Worm (Caenorhabditis elegans) whole organism, late embryonic: ENCODE data around the gene fbxb-104.
"Not testable (repeated sequence)": the region's sequence is repeated elsewhere in the genome, so short reads cannot be mapped to it uniquely, and the experiment has no call there.

Experiments used
- C08G9.2 ChIP-seq: sonication (generic microtip); optimal IDR thresholded peaks from 2 replicates; lab custom pipeline; 2016; ENCODE audit warnings: mild to moderate bottlenecking, missing genetic modification characterization, moderate library complexity, missing compliant biosample characterization
- C38D4.7 ChIP-seq: fragments of 200-800 bp; sonication (Bioruptor generic); optimal IDR thresholded peaks from 2 replicates; lab custom pipeline; 2018; ENCODE audit warnings: mild to moderate bottlenecking, missing genetic modification characterization, moderate library complexity, missing compliant biosample characterization
- K02D7.2 ChIP-seq: sonication (generic microtip); optimal IDR thresholded peaks from 2 replicates; lab custom pipeline; 2017; ENCODE audit warnings: mild to moderate bottlenecking, missing genetic modification characterization, missing compliant biosample characterization
- ama-1 ChIP-seq: fragments of 150-350 bp; optimal IDR thresholded peaks from 2 replicates; lab custom pipeline; 2014
- ceh-18 ChIP-seq: sonication (generic microtip); optimal IDR thresholded peaks from 2 replicates; lab custom pipeline; 2016; ENCODE audit warnings: missing genetic modification characterization, missing compliant biosample characterization
- ceh-19 ChIP-seq: fragments of 200-800 bp; sonication (Bioruptor generic); optimal IDR thresholded peaks from 2 replicates; lab custom pipeline; 2018; ENCODE audit warnings: mild to moderate bottlenecking, missing genetic modification characterization, missing compliant biosample characterization
- ceh-2 ChIP-seq: sonication (generic microtip); optimal IDR thresholded peaks from 2 replicates; lab custom pipeline; 2016; ENCODE audit warnings: missing genotype, missing genetic modification characterization, missing compliant biosample characterization
- ceh-22 ChIP-seq: sonication (generic microtip); optimal IDR thresholded peaks from 2 replicates; lab custom pipeline; 2017; ENCODE audit warnings: missing biosample characterization, missing genetic modification characterization
- ceh-24 ChIP-seq: sonication (generic microtip); optimal IDR thresholded peaks from 2 replicates; lab custom pipeline; 2016; ENCODE audit warnings: mild to moderate bottlenecking, missing genetic modification characterization, missing compliant biosample characterization
- ceh-30 ChIP-seq: fragments of 150-350 bp; optimal IDR thresholded peaks from 2 replicates; lab custom pipeline; 2014; ENCODE audit warnings: missing biosample characterization, missing genetic modification characterization
- ceh-31 ChIP-seq: sonication (generic microtip); optimal IDR thresholded peaks from 2 replicates; lab custom pipeline; 2016; ENCODE audit warnings: missing genetic modification characterization, missing compliant biosample characterization
- ceh-34 ChIP-seq: sonication (generic microtip); optimal IDR thresholded peaks from 2 replicates; lab custom pipeline; 2016; ENCODE audit warnings: mild to moderate bottlenecking, missing genetic modification characterization, missing compliant biosample characterization
- ceh-48 ChIP-seq: sonication (generic microtip); optimal IDR thresholded peaks from 2 replicates; lab custom pipeline; 2016; ENCODE audit warnings: missing genetic modification characterization, inconsistent platforms, missing compliant biosample characterization
- ceh-6 ChIP-seq: fragments of 200-800 bp; sonication (Bioruptor generic); optimal IDR thresholded peaks from 2 replicates; lab custom pipeline; 2018; ENCODE audit warnings: mild to moderate bottlenecking, missing genetic modification characterization, missing compliant biosample characterization
- ceh-9 ChIP-seq: sonication (generic microtip); optimal IDR thresholded peaks from 2 replicates; lab custom pipeline; 2016; ENCODE audit warnings: mild to moderate bottlenecking, missing genetic modification characterization, inconsistent platforms, missing compliant biosample characterization
- che-1 ChIP-seq: sonication (generic microtip); optimal IDR thresholded peaks from 2 replicates; lab custom pipeline; 2016; ENCODE audit warnings: mild to moderate bottlenecking, missing genetic modification characterization, missing compliant biosample characterization
- dmd-4 ChIP-seq: sonication (generic microtip); optimal IDR thresholded peaks from 2 replicates; lab custom pipeline; 2016; ENCODE audit warnings: borderline replicate concordance, missing genetic modification characterization, missing compliant biosample characterization
- eyg-1 ChIP-seq: sonication (generic microtip); optimal IDR thresholded peaks from 2 replicates; lab custom pipeline; 2016; ENCODE audit warnings: missing genotype, missing genetic modification characterization, missing compliant biosample characterization
- fkh-10 ChIP-seq: fragments of 150-350 bp; optimal IDR thresholded peaks from 2 replicates; lab custom pipeline; 2014; ENCODE audit warnings: missing biosample characterization, missing genetic modification reagents, missing genetic modification characterization
- gmeb-2 ChIP-seq: sonication (generic microtip); optimal IDR thresholded peaks from 2 replicates; lab custom pipeline; 2016; ENCODE audit warnings: missing genetic modification characterization, inconsistent platforms, missing compliant biosample characterization
- hlh-13 ChIP-seq: fragments of 200-800 bp; sonication (Bioruptor generic); optimal IDR thresholded peaks from 2 replicates; lab custom pipeline; 2018; ENCODE audit warnings: mild to moderate bottlenecking, missing genetic modification characterization, missing compliant biosample characterization
- hlh-15 ChIP-seq: sonication (generic microtip); optimal IDR thresholded peaks from 2 replicates; lab custom pipeline; 2016; ENCODE audit warnings: missing genetic modification characterization, missing compliant biosample characterization
- hlh-6 ChIP-seq: sonication (generic microtip); optimal IDR thresholded peaks from 2 replicates; lab custom pipeline; 2016; ENCODE audit warnings: missing genotype, missing genetic modification characterization, missing compliant biosample characterization
- lim-6 ChIP-seq: sonication (generic microtip); optimal IDR thresholded peaks from 2 replicates; lab custom pipeline; 2016; ENCODE audit warnings: missing genetic modification characterization, missing compliant biosample characterization
- mec-3 ChIP-seq: sonication (generic microtip); optimal IDR thresholded peaks from 2 replicates; lab custom pipeline; 2016; ENCODE audit warnings: borderline replicate concordance, missing genetic modification characterization, missing compliant biosample characterization
- nhr-232 ChIP-seq: sonication (generic microtip); optimal IDR thresholded peaks from 2 replicates; lab custom pipeline; 2016; ENCODE audit warnings: missing genetic modification characterization, missing compliant biosample characterization
- npax-4 ChIP-seq: sonication (generic microtip); optimal IDR thresholded peaks from 2 replicates; lab custom pipeline; 2016; ENCODE audit warnings: missing genetic modification characterization, missing compliant biosample characterization
- pha-4 ChIP-seq: fragments of 150-350 bp; optimal IDR thresholded peaks from 2 replicates; lab custom pipeline; 2018; ENCODE audit warnings: missing biosample characterization, missing genetic modification reagents, missing genetic modification characterization
- pqm-1 ChIP-seq: sonication (generic microtip); optimal IDR thresholded peaks from 2 replicates; lab custom pipeline; 2016; ENCODE audit warnings: missing genetic modification characterization, missing compliant biosample characterization
- rnt-1 ChIP-seq: sonication (generic microtip); optimal IDR thresholded peaks from 2 replicates; lab custom pipeline; 2016; ENCODE audit warnings: missing genetic modification characterization, missing compliant biosample characterization
- sdc-2 ChIP-seq: sonication (generic microtip); optimal IDR thresholded peaks from 2 replicates; lab custom pipeline; 2016; ENCODE audit warnings: missing genotype, missing genetic modification characterization, missing compliant biosample characterization
- sox-2 ChIP-seq: fragments of 200-800 bp; sonication (Bioruptor generic); IDR thresholded peaks from 2 replicates; pipeline ENCODE4 v1.3.6; 2022; ENCODE audit warnings: missing genetic modification reagents, missing genetic modification characterization, missing compliant biosample characterization
- syd-9 ChIP-seq: sonication (generic microtip); optimal IDR thresholded peaks from 2 replicates; lab custom pipeline; 2016; ENCODE audit warnings: mild to moderate bottlenecking, missing genetic modification characterization, moderate library complexity, missing compliant biosample characterization
- ttx-3 ChIP-seq: sonication (generic microtip); optimal IDR thresholded peaks from 2 replicates; lab custom pipeline; 2016; ENCODE audit warnings: missing genetic modification reagents, missing genetic modification characterization, missing compliant biosample characterization
- ztf-16 ChIP-seq: sonication (generic microtip); optimal IDR thresholded peaks from 2 replicates; lab custom pipeline; 2017; ENCODE audit warnings: missing genetic modification characterization, missing compliant biosample characterization

fbxb-104 gene

DNA sequence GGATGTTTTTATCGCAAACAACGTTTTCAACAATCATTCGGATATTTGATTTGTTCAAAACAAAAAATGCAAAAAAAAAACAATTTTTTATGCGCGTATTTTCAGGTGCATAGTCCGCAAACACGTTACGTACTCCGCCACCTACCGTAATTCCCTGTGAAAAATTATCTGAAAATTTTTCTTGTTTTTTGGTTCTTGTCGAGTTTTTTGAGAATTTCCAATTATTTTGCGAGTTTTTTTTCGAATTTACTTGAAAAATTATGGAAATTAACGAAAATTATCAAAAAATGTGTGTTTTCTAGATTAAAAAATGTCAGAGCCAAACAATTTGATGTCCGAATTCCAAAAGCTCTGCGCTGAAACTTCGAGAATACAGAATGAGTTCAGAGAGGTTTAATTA, 24.6 kb downstream of the fbxb-104 start, which contains the start of gene C16C8.12:
Gene C16C8.12 (plus strand): TSS at position 301 of the 400 bp plus-strand sequence.
- TF ChIP-seq mec-3 (no peak), C08G9.2 (tag; lab: Kevin White, UChicago) (no peak), ceh-19 (GFP tag; lab: Kevin White, UChicago) (no peak)

ce11 chrII:3449514-3449913, 27.6 kb downstream of the fbxb-104 start, which contains the start of gene C16C8.14:
Gene C16C8.14, plus strand, starts transcription at chrII:3449814.
- not testable (repeated sequence) for TF ChIP-seq K02D7.2, ceh-22, ceh-2 (tag; lab: Kevin White, UChicago)
- TF ChIP-seq, all 69 proteins: peak for 0; not testable (repeated sequence) for 69

DNA sequence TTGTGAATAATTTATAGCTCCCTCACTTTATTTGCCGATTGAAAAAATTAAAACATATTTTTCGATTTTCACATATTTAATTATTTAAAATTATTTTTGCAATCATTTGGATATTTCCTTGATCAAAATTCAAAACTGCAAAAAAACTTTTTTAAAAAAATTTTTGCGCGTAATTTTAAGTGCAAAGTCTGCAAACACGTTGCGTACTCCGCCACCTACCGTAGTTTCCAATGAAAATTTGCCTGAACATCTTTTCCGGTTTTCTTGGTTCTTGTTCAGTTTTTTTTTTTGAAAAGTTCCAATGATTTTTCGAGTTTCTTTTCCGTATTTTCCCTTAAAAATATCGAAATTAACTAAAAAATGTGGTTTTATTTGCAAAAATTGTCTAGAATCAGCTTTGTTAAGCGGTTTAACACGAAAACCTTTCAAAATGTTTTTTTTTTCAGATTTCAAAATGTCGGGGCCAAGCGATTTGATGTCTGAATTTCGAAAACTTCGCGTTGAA, 28.2 kb downstream of the fbxb-104 start, which contains the start of gene C16C8.25:
Gene C16C8.25 (plus strand): TSS at position 455 of the 505 bp plus-strand sequence.
- TF ChIP-seq hlh-15: no peak
- TF ChIP-seq C38D4.7: no peak
- TF ChIP-seq ceh-48 (tag; lab: Kevin White, UChicago): no peak

ce11 chrII:3447906-3448305, 29.2 kb downstream of the fbxb-104 start, which contains the start of gene C16C8.21:
Gene C16C8.21, plus strand, starts transcription at chrII:3448206.
- TF ChIP-seq nhr-232 (tag; lab: Kevin White, UChicago) (no peak), che-1 (no peak), pha-4 (tag; lab: Kevin White, UChicago) (no peak)
- TF ChIP-seq, all 69 proteins: peak for 0

DNA sequence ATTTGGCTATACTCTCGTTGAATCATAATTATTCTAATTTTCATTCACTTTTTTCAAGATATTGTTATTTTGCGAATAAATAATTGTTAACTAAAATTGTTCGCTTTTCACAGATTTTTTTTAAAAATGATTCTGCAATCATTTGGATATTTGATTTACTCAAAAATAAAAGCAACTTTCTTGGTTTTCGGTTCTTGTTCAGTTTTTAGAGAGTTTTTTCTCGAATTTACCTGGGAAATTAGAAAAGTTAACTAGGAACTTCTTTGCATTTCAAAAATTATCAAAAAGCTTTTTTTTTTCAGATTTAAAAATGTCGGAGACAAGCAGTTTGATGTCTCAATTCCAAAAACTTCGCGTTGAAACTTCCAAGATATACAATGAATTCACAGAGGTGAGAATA, 30.4 kb downstream of the fbxb-104 start, which contains the start of the genes C16C8.20 and gldi-6:
Gene C16C8.20 (plus strand): TSS at position 301 of the 400 bp plus-strand sequence.
Gene gldi-6 (plus strand): TSS at position 301 of the 400 bp plus-strand sequence.
- TF ChIP-seq ceh-9 (tag; lab: Kevin White, UChicago): no peak
- no peak for TF ChIP-seq fkh-10 (GFP tag; lab: Kevin White, UChicago)
- no peak for TF ChIP-seq npax-4 (tag; lab: Kevin White, UChicago)
- no peak for TF ChIP-seq lim-6

DNA sequence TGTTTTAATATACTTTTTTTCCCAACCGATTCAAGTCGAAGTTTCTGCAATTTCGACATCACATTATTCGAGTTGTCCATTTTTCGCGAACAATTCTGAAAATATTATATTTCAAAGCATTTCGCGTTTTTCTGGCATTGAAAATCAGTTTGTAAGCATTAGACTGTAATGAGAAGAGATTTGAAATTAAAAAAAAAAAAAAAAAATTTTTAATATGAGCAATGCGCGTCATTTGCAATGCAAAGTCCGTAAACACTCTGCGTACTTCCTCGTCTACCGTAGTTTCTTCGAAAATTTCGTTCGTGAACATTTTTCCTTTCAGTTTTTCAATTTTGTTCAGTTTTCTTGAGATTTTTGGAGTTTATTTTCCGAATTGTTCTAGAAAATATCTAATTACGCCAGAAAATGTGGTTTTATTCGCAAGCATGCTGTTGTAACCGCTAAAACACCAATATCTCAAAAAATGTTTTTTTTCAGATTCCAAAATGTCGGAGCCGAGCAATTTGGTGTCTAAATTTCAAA, 31.7 kb downstream of the fbxb-104 start, which contains the start of the genes C16C8.5 and C16C8.16:
Gene C16C8.5 (minus strand): TSS at position 101 of the 522 bp plus-strand sequence.
Gene C16C8.16 (plus strand): TSS at position 472 of the 522 bp plus-strand sequence.
- TF ChIP-seq ceh-31 (no peak), rnt-1 (tag; lab: Kevin White, UChicago) (no peak), hlh-13 (GFP tag; lab: Kevin White, UChicago) (no peak), ztf-16 (tag; lab: Kevin White, UChicago) (no peak), ttx-3 (no peak), sox-2 (GFP tag; lab: Robert Waterston, UW) (no peak)

DNA sequence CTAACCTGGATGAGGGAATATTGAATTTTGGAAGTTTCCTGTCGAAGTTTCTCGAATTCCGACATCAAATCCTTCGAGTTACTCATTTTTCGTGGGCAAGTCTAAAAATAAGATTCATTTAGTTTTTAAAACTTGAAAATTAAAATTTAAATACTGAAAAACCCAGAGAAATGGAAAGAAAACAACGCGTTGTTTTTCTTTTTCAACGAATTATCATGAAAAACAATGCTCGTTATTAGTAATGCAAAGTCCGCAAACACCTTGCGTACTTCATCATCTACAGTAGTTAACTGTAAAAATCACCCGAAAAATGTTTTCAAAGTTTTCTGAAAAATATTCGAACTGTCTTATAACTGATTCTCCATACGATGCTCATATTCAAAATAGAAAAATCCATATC, 32.8 kb downstream of the fbxb-104 start, which contains the start of gene C16C8.4:
Gene C16C8.4 (minus strand): TSS at position 101 of the 400 bp plus-strand sequence.
- no peak for TF ChIP-seq eyg-1 (tag; lab: Kevin White, UChicago)
- TF ChIP-seq gmeb-2 (tag; lab: Kevin White, UChicago): no peak
- TF ChIP-seq sdc-2 (tag; lab: Kevin White, UChicago): no peak
- no peak for TF ChIP-seq ama-1 (lab: Kevin White, UChicago)
- no peak for TF ChIP-seq ceh-34 (tag; lab: Kevin White, UChicago)
- no peak for TF ChIP-seq ceh-18 (tag; lab: Kevin White, UChicago)
- TF ChIP-seq lim-6: no peak
- TF ChIP-seq fkh-10 (GFP tag; lab: Kevin White, UChicago): no peak
- no peak for TF ChIP-seq ceh-30 (tag; lab: Kevin White, UChicago)
- no peak for TF ChIP-seq rnt-1 (tag; lab: Kevin White, UChicago)
- no peak for TF ChIP-seq pqm-1 (tag; lab: Kevin White, UChicago)
- no peak for TF ChIP-seq syd-9
- no peak for TF ChIP-seq ceh-24 (tag; lab: Kevin White, UChicago)
- no peak for TF ChIP-seq dmd-4 (tag; lab: Kevin White, UChicago)
- no peak for TF ChIP-seq hlh-6 (tag; lab: Kevin White, UChicago)
- no peak for TF ChIP-seq ceh-6 (GFP tag; lab: Kevin White, UChicago)
- TF ChIP-seq sox-2 (GFP tag; lab: Robert Waterston, UW): no peak
